Worm (Caenorhabditis elegans) whole organism, L4 larva: ENCODE data around the gene nhr-9.

Experiments
- F10B5.3 ChIP-seq: sonication (generic microtip); optimal IDR thresholded peaks from 2 replicates; lab custom pipeline; 2016; ENCODE audit warnings: mild to moderate bottlenecking, missing genetic modification characterization, missing compliant biosample characterization
- F26F4.8 ChIP-seq: fragments of 200-800 bp; sonication (Bioruptor generic); conservative IDR thresholded peaks from 2 replicates; pipeline ENCODE4 v1.3.6; 2022; ENCODE audit warnings: missing genetic modification characterization, missing compliant biosample characterization
- F37D6.2 ChIP-seq: sonication (generic microtip); optimal IDR thresholded peaks from 2 replicates; lab custom pipeline; 2016; ENCODE audit warnings: mild to moderate bottlenecking, missing genetic modification characterization, missing compliant biosample characterization
- F44E2.7 ChIP-seq: fragments of 200-800 bp; sonication (Bioruptor generic); IDR thresholded peaks from 2 replicates; pipeline ENCODE4 v2.1.2; 2022; ENCODE audit warnings: missing genetic modification characterization, missing compliant biosample characterization
- R02D3.7 ChIP-seq: fragments of 150-350 bp; sonication (generic microtip); optimal IDR thresholded peaks from 3 replicates; lab custom pipeline; 2014; ENCODE audit warnings: missing biosample characterization, missing genetic modification characterization
- T20F7.1 ChIP-seq: fragments of 200-800 bp; sonication (Bioruptor generic); optimal IDR thresholded peaks from 2 replicates; lab custom pipeline; 2018; ENCODE audit warnings: mild to moderate bottlenecking, missing genetic modification characterization, missing compliant biosample characterization
- T26A8.4 ChIP-seq: fragments of 200-800 bp; sonication (Bioruptor generic); IDR thresholded peaks from 2 replicates; pipeline ENCODE4 v1.3.6; 2022; ENCODE audit warnings: missing genetic modification characterization, missing compliant biosample characterization
- Y5F2A.4 ChIP-seq: fragments of 200-800 bp; sonication (Bioruptor generic); optimal IDR thresholded peaks from 2 replicates; lab custom pipeline; 2018; ENCODE audit warnings: mild to moderate bottlenecking, missing genetic modification characterization, missing compliant biosample characterization
- aha-1 ChIP-seq: fragments of 150-350 bp; peaks from one replicate; lab custom pipeline; 2014; ENCODE audit warnings: missing biosample characterization, missing genetic modification characterization
- ama-1 ChIP-seq: fragments of 150-350 bp; optimal IDR thresholded peaks from 2 replicates; lab custom pipeline; 2014; ENCODE audit warnings: inconsistent platforms, mixed read lengths
- attf-4 ChIP-seq: sonication (generic microtip); optimal IDR thresholded peaks from 3 replicates; lab custom pipeline; 2017; ENCODE audit warnings: missing biosample characterization, missing genetic modification characterization
- ces-1 ChIP-seq: fragments of 150-350 bp; sonication (generic microtip); optimal IDR thresholded peaks from 4 replicates; lab custom pipeline; 2014; ENCODE audit warnings: missing biosample characterization, missing genetic modification reagents, missing genetic modification characterization
- cey-2 ChIP-seq: sonication (generic microtip); optimal IDR thresholded peaks from 3 replicates; lab custom pipeline; 2017; ENCODE audit warnings: missing genetic modification characterization, mild to moderate bottlenecking, missing compliant biosample characterization, antibody characterized with exemption, borderline replicate concordance; ENCODE audit not compliant: insufficient read depth
- daf-12 ChIP-seq: fragments of 150-350 bp; optimal IDR thresholded peaks from 2 replicates; lab custom pipeline; 2014; ENCODE audit warnings: missing biosample characterization, missing genetic modification reagents, missing genetic modification characterization
- daf-16 ChIP-seq, 3 experiments: sonication (generic microtip); optimal IDR thresholded peaks; 2 replicates each; lab custom pipeline; 2016 to 2017; ENCODE audit warnings: missing genetic modification characterization in 3 of 3, missing genetic modification reagents in 3 of 3, mild to moderate bottlenecking in 2 of 3, missing compliant biosample characterization in 2 of 3, missing biosample characterization in 1 of 3, moderate library complexity in 1 of 3
- daf-8 ChIP-seq: fragments of 200-800 bp; sonication (Bioruptor generic); IDR thresholded peaks from 2 replicates; pipeline ENCODE4 v1.3.6; 2022; ENCODE audit warnings: missing genetic modification characterization, missing compliant biosample characterization
- dmd-6 ChIP-seq: fragments of 200-800 bp; sonication (Bioruptor generic); IDR thresholded peaks from 2 replicates; pipeline ENCODE4 v1.3.6; 2022; ENCODE audit warnings: missing genetic modification reagents, missing genetic modification characterization, missing compliant biosample characterization
- duxl-1 ChIP-seq: sonication (generic microtip); optimal IDR thresholded peaks from 2 replicates; lab custom pipeline; 2016; ENCODE audit warnings: mild to moderate bottlenecking, missing genetic modification characterization, moderate library complexity, missing compliant biosample characterization; ENCODE audit not compliant: poor library complexity
- dve-1 ChIP-seq: sonication (generic microtip); optimal IDR thresholded peaks from 2 replicates; lab custom pipeline; 2017; ENCODE audit warnings: antibody characterized with exemption, mild to moderate bottlenecking, missing genetic modification characterization, missing compliant biosample characterization; ENCODE audit not compliant: insufficient read depth
- fkh-10 ChIP-seq: fragments of 150-350 bp; optimal IDR thresholded peaks from 2 replicates; lab custom pipeline; 2014; ENCODE audit warnings: missing biosample characterization, missing genetic modification reagents, missing genetic modification characterization
- hlh-11 ChIP-seq: fragments of 200-800 bp; sonication (Bioruptor generic); optimal IDR thresholded peaks from 2 replicates; lab custom pipeline; 2018; ENCODE audit warnings: mild to moderate bottlenecking, missing genetic modification characterization, missing compliant biosample characterization
- jun-1 ChIP-seq: fragments of 150-350 bp; optimal IDR thresholded peaks from 2 replicates; lab custom pipeline; 2014; ENCODE audit warnings: missing biosample characterization, missing genetic modification reagents, missing genetic modification characterization
- lim-7 ChIP-seq: fragments of 200-800 bp; sonication (Bioruptor generic); IDR thresholded peaks from 2 replicates; pipeline ENCODE4 v1.3.6; 2022; ENCODE audit warnings: missing genetic modification characterization, missing compliant biosample characterization
- lin-15B ChIP-seq: fragments of 150-350 bp; sonication (generic microtip); optimal IDR thresholded peaks from 3 replicates; lab custom pipeline; 2014; ENCODE audit warnings: missing biosample characterization, missing genetic modification characterization
- lin-39 ChIP-seq: fragments of 150-350 bp; optimal IDR thresholded peaks from 2 replicates; lab custom pipeline; 2014; ENCODE audit warnings: missing biosample characterization, missing genetic modification reagents, missing genetic modification characterization
- lir-3 ChIP-seq: sonication (generic microtip); optimal IDR thresholded peaks from 2 replicates; lab custom pipeline; 2016; ENCODE audit warnings: mild to moderate bottlenecking, missing genetic modification characterization, missing compliant biosample characterization
- nhr-10 ChIP-seq: fragments of 150-350 bp; optimal IDR thresholded peaks from 2 replicates; lab custom pipeline; 2014; ENCODE audit warnings: missing biosample characterization, missing genetic modification characterization
- nhr-102 ChIP-seq: sonication (generic microtip); optimal IDR thresholded peaks from 2 replicates; lab custom pipeline; 2016; ENCODE audit warnings: mild to moderate bottlenecking, missing genetic modification characterization, moderate library complexity, missing compliant biosample characterization
- nhr-237 ChIP-seq: sonication (generic microtip); optimal IDR thresholded peaks from 2 replicates; lab custom pipeline; 2017; ENCODE audit warnings: missing biosample characterization, missing genetic modification characterization
- nhr-28 ChIP-seq: fragments of 150-350 bp; optimal IDR thresholded peaks from 2 replicates; lab custom pipeline; 2014; ENCODE audit warnings: missing biosample characterization, missing genetic modification characterization
- nhr-42 ChIP-seq: fragments of 200-800 bp; sonication (Bioruptor generic); IDR thresholded peaks from 2 replicates; pipeline ENCODE4 v1.3.6; 2022; ENCODE audit warnings: missing genetic modification characterization, missing compliant biosample characterization
- nhr-48 ChIP-seq: sonication (generic microtip); optimal IDR thresholded peaks from 2 replicates; lab custom pipeline; 2016; ENCODE audit warnings: mild to moderate bottlenecking, missing genetic modification characterization, missing compliant biosample characterization
- nhr-6 ChIP-seq: fragments of 150-350 bp; optimal IDR thresholded peaks from 2 replicates; lab custom pipeline; 2014; ENCODE audit warnings: missing biosample characterization, missing genetic modification characterization
- nhr-76 ChIP-seq: fragments of 150-350 bp; optimal IDR thresholded peaks from 2 replicates; lab custom pipeline; 2014; ENCODE audit warnings: missing biosample characterization, missing genetic modification characterization
- pqm-1 ChIP-seq: sonication (generic microtip); optimal IDR thresholded peaks from 2 replicates; lab custom pipeline; 2017; ENCODE audit warnings: missing biosample characterization, missing genetic modification characterization
- set-16 ChIP-seq: fragments of 200-800 bp; sonication (Bioruptor generic); IDR thresholded peaks from 2 replicates; pipeline ENCODE4 v1.3.6; 2022; ENCODE audit warnings: missing genetic modification reagents, missing genetic modification characterization, missing compliant biosample characterization
- skn-1 ChIP-seq: fragments of 150-350 bp; optimal IDR thresholded peaks from 2 replicates; lab custom pipeline; 2014; ENCODE audit warnings: missing biosample characterization, missing genetic modification characterization
- spr-3 ChIP-seq: fragments of 200-800 bp; sonication (Bioruptor generic); optimal IDR thresholded peaks from 2 replicates; lab custom pipeline; 2018; ENCODE audit warnings: mild to moderate bottlenecking, missing genetic modification characterization, missing compliant biosample characterization
- tra-1 ChIP-seq: fragments of 200-800 bp; sonication (Bioruptor generic); IDR thresholded peaks from 2 replicates; pipeline ENCODE4 v1.3.6; 2022; ENCODE audit warnings: missing genetic modification reagents, missing genetic modification characterization, missing compliant biosample characterization
- zfp-2 ChIP-seq: sonication (generic microtip); optimal IDR thresholded peaks from 2 replicates; lab custom pipeline; 2016; ENCODE audit warnings: mild to moderate bottlenecking, missing genetic modification characterization, missing compliant biosample characterization
- ztf-7 ChIP-seq: fragments of 150-350 bp; optimal IDR thresholded peaks from 2 replicates; lab custom pipeline; 2014; ENCODE audit warnings: missing biosample characterization, missing genetic modification characterization

Gene nhr-9

DNA sequence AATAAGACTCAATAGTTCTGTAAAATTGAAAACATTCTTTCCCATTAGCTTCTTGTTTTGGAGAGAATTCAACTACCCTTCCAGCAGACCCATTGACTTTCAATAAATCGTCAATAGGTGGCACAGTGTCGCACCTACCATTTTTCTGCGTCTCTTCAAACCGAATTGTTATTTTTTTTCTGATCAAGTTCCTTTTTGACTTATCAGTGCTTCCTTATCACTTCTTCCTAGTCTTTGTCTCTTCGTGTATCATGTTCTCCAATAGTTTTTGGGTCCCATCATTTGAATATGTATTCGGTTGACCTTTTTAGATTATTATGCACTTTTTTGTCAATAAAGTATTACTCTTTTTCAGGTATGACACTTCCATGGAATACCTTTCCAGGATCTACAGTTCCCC, 12.7 kb downstream of the nhr-9 start, which contains the start of gene odd-1:
TSS of gene odd-1 (plus strand) at position 349 of the 400 bp plus-strand sequence.
- TF ChIP-seq dmd-6 (GFP tag; lab: Robert Waterston, UW), result peak; percentile 24; the same call in 1 of the 2 replicates
- TF ChIP-seq duxl-1 (tag; lab: Kevin White, UChicago), result no peak
- no peak for TF ChIP-seq set-16 (GFP tag; lab: Robert Waterston, UW)
- TF ChIP-seq F26F4.8 (GFP tag; lab: Robert Waterston, UW), result no peak
- no peak for TF ChIP-seq T20F7.1
- TF ChIP-seq lim-7 (GFP tag; lab: Robert Waterston, UW), result no peak
- peak; percentile 9 for TF ChIP-seq hlh-11
- TF ChIP-seq ces-1 (GFP tag; lab: Kevin White, UChicago), result no peak
- no peak for TF ChIP-seq nhr-102 (tag; lab: Kevin White, UChicago)
- no peak for TF ChIP-seq Y5F2A.4 (GFP tag; lab: Kevin White, UChicago)
- no peak for TF ChIP-seq attf-4 (tag; lab: Kevin White, UChicago)
- TF ChIP-seq tra-1 (GFP tag; lab: Robert Waterston, UW), result no peak
- TF ChIP-seq ama-1 (lab: Kevin White, UChicago), result no peak
- peak; percentile 30 for TF ChIP-seq nhr-28 (tag; lab: Kevin White, UChicago)
- TF ChIP-seq aha-1 (tag; lab: Kevin White, UChicago), result peak; percentile 82
- no peak for TF ChIP-seq ztf-7 (tag; lab: Kevin White, UChicago)
- TF ChIP-seq daf-12 (tag; lab: Kevin White, UChicago), result no peak
- TF ChIP-seq nhr-6 (tag; lab: Kevin White, UChicago), result no peak
- TF ChIP-seq pqm-1 (tag; lab: Kevin White, UChicago), result peak; percentile 77
- TF ChIP-seq nhr-237 (tag; lab: Kevin White, UChicago), result no peak
- peak; percentile 33 for TF ChIP-seq dve-1 (tag; lab: Kevin White, UChicago)
- TF ChIP-seq lin-39, result no peak
- no peak for TF ChIP-seq daf-16 (GFP tag; optimal IDR thresholded peaks at IDR 0.05; lab: Kevin White, UChicago)
- TF ChIP-seq daf-16 (tag; optimal IDR thresholded peaks at IDR 0.05; lab: Kevin White, UChicago), result peak; percentile 49

DNA sequence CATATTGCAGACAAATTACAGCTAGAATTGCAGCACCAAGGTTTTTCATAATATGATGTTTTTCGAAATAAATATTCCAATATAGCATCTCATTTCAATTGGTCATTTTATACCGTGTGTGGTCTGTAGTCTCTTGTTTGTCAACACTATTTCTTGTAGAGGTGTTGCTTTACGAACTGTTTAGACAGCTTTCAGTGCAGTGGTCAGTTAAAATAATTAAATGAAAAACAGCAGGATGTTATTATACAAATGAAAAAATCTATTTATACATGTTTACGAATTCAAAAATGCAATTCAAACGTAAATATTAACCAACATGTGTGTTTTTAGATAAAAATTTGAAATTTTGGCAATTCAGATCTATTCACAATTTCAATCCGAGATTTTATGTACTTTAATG, 16.5 kb downstream of the nhr-9 start, which contains the start of gene B0280.7:
TSS of gene B0280.7 (minus strand) at position 101 of the 400 bp plus-strand sequence.
- no peak for TF ChIP-seq T26A8.4
- no peak for TF ChIP-seq F44E2.7 (GFP tag; lab: Robert Waterston, UW)
- no peak for TF ChIP-seq nhr-42 (GFP tag; lab: Robert Waterston, UW)
- no peak for TF ChIP-seq spr-3 (GFP tag; lab: Kevin White, UChicago)
- no peak for TF ChIP-seq skn-1
- no peak for TF ChIP-seq lin-15B (tag; lab: Kevin White, UChicago)
- TF ChIP-seq fkh-10, result no peak
- no peak for TF ChIP-seq F10B5.3 (tag; lab: Kevin White, UChicago)
- no peak for TF ChIP-seq R02D3.7
- TF ChIP-seq jun-1, result no peak
- TF ChIP-seq nhr-48, result no peak
- no peak for TF ChIP-seq F37D6.2 (tag; lab: Kevin White, UChicago)
- TF ChIP-seq nhr-76, result no peak
- TF ChIP-seq cey-2 (tag; lab: Kevin White, UChicago), result no peak
- TF ChIP-seq daf-8, result no peak
- TF ChIP-seq lir-3 (tag; lab: Kevin White, UChicago), result no peak
- TF ChIP-seq nhr-10 (tag; lab: Kevin White, UChicago), result no peak
- TF ChIP-seq zfp-2 (tag; lab: Kevin White, UChicago), result no peak
